Worm (Caenorhabditis elegans): ENCODE results near the gene ZK1127.3.

Gene ZK1127.3

ce11 chrII:7059274-7059757 lies 4.2 kb downstream of the ZK1127.3 start:
- TF ChIP-seq nhr-237 (tag; optimal IDR thresholded peaks at IDR 0.05) (no peak), nhr-11 (tag; optimal IDR thresholded peaks at IDR 0.05) (no peak), crh-2 (tag; optimal IDR thresholded peaks at IDR 0.05) (peak; percentile 85), unc-55 (GFP tag; optimal IDR thresholded peaks at IDR 0.05) (no peak), lin-11 (tag; optimal IDR thresholded peaks at IDR 0.05) (no peak), skn-1 (tag; optimal IDR thresholded peaks at IDR 0.05) (peak; percentile 89), mdl-1 (tag; optimal IDR thresholded peaks at IDR 0.05) (peak in 1 of 2 experiments; percentile 48), nhr-23 (tag; optimal IDR thresholded peaks at IDR 0.05) (no peak), ZK546.5 (tag; optimal IDR thresholded peaks at IDR 0.05) (no peak), elt-3 (tag; optimal IDR thresholded peaks at IDR 0.05) (no peak), ztf-4 (tag; optimal IDR thresholded peaks at IDR 0.05) (peak; percentile 36), egl-27 (tag; optimal IDR thresholded peaks at IDR 0.05) (peak; percentile 20), nhr-129 (tag; optimal IDR thresholded peaks at IDR 0.05) (peak; percentile 84), ceh-16 (tag; optimal IDR thresholded peaks at IDR 0.05) (no peak), mab-5 (tag; optimal IDR thresholded peaks at IDR 0.05) (peak; percentile 3), nhr-77 (tag; optimal IDR thresholded peaks at IDR 0.05) (no peak), snpc-4 (tag; optimal IDR thresholded peaks at IDR 0.05) (no peak), lsy-2 (tag; optimal IDR thresholded peaks at IDR 0.05) (peak in 1 of 2 experiments; percentile 58), ztf-1 (GFP tag; conservative IDR thresholded peaks at IDR 0.05) (no peak), elt-1 (tag; optimal IDR thresholded peaks at IDR 0.05) (no peak), sem-4 (tag; optimal IDR thresholded peaks at IDR 0.05) (no peak), lin-13 (GFP tag; optimal IDR thresholded peaks at IDR 0.05) (peak; percentile 11), nhr-6 (tag; optimal IDR thresholded peaks at IDR 0.05) (peak; percentile 73), C34F6.9 (tag; optimal IDR thresholded peaks at IDR 0.05) (no peak), mbf-1 (tag; optimal IDR thresholded peaks at IDR 0.05) (no peak), blmp-1 (tag; optimal IDR thresholded peaks at IDR 0.05; ENCODE audit: insufficient read depth) (peak; percentile 79), dmd-4 (tag; optimal IDR thresholded peaks at IDR 0.05) (no peak), nhr-25 (tag; optimal IDR thresholded peaks at IDR 0.05) (peak; percentile 48), nhr-21 (tag; optimal IDR thresholded peaks at IDR 0.05) (peak; percentile 62), unc-39 (tag; optimal IDR thresholded peaks at IDR 0.05) (no peak), unc-62 (GFP tag; optimal IDR thresholded peaks at IDR 0.05) (no peak), nhr-12 (tag; optimal IDR thresholded peaks at IDR 0.05) (no peak), Y55F3AM.14 (GFP tag; optimal IDR thresholded peaks at IDR 0.05) (no peak), ama-1 (optimal IDR thresholded peaks at IDR 0.05) (no peak), nhr-10 (tag; optimal IDR thresholded peaks at IDR 0.05) (no peak), peb-1 (tag; optimal IDR thresholded peaks at IDR 0.05) (no peak), sma-3 (GFP tag; optimal IDR thresholded peaks at IDR 0.05) (peak; percentile 53), ceh-82 (tag; optimal IDR thresholded peaks at IDR 0.05) (no peak), aly-2 (tag; optimal IDR thresholded peaks at IDR 0.05) (no peak), R02D3.7 (tag; optimal IDR thresholded peaks at IDR 0.05) (no peak), lin-39 (tag; optimal IDR thresholded peaks at IDR 0.05) (no peak), fos-1 (tag; optimal IDR thresholded peaks at IDR 0.05) (peak; percentile 83), zag-1 (tag; optimal IDR thresholded peaks at IDR 0.05) (no peak), alr-1 (tag; optimal IDR thresholded peaks at IDR 0.05) (no peak), ztf-11 (tag; optimal IDR thresholded peaks at IDR 0.05) (no peak), gmeb-1 (tag; optimal IDR thresholded peaks at IDR 0.05) (peak; percentile 38), F13H6.1 (tag; optimal IDR thresholded peaks at IDR 0.05) (peak; percentile 72), sma-9 (GFP tag; optimal IDR thresholded peaks at IDR 0.05) (peak; percentile 95), sma-9 (tag; optimal IDR thresholded peaks at IDR 0.05) (no peak)

Measured in whole organism, L2 larva.